Worm (Caenorhabditis elegans) whole organism, L2 larva: Measurements from ENCODE around the gene fbxa-82.

Experiments used
- ZK546.5 ChIP-seq: sonication (generic microtip); optimal IDR thresholded peaks from 2 replicates; lab custom pipeline; 2017; ENCODE audit warnings: missing biosample characterization, missing genetic modification characterization
- ama-1 ChIP-seq: fragments of 150-350 bp; optimal IDR thresholded peaks from 2 replicates; lab custom pipeline; 2018; ENCODE audit warnings: inconsistent platforms
- dmd-4 ChIP-seq: sonication (generic microtip); optimal IDR thresholded peaks from 2 replicates; lab custom pipeline; 2017; ENCODE audit warnings: missing biosample characterization, missing genetic modification characterization
- egl-27 ChIP-seq: sonication (generic microtip); optimal IDR thresholded peaks from 3 replicates; lab custom pipeline; 2017; ENCODE audit warnings: missing biosample characterization, missing genetic modification reagents, missing genetic modification characterization
- elt-3 ChIP-seq: sonication (generic microtip); optimal IDR thresholded peaks from 2 replicates; lab custom pipeline; 2017; ENCODE audit warnings: missing biosample characterization, missing genetic modification characterization
- fos-1 ChIP-seq: fragments of 150-350 bp; optimal IDR thresholded peaks from 2 replicates; lab custom pipeline; 2014; ENCODE audit warnings: missing biosample characterization, missing genetic modification characterization
- mab-5 ChIP-seq: fragments of 150-350 bp; optimal IDR thresholded peaks from 2 replicates; lab custom pipeline; 2014; ENCODE audit warnings: missing biosample characterization, missing genetic modification characterization
- mbf-1 ChIP-seq: sonication (generic microtip); optimal IDR thresholded peaks from 2 replicates; lab custom pipeline; 2017; ENCODE audit warnings: missing biosample characterization, missing genetic modification characterization
- nhr-25 ChIP-seq: fragments of 150-350 bp; sonication (generic microtip); optimal IDR thresholded peaks from 3 replicates; lab custom pipeline; 2014; ENCODE audit warnings: missing biosample characterization, missing genetic modification characterization
- snpc-4 ChIP-seq: fragments of 150-350 bp; optimal IDR thresholded peaks from 2 replicates; lab custom pipeline; 2014; ENCODE audit warnings: missing biosample characterization, missing genetic modification characterization

DNA sequence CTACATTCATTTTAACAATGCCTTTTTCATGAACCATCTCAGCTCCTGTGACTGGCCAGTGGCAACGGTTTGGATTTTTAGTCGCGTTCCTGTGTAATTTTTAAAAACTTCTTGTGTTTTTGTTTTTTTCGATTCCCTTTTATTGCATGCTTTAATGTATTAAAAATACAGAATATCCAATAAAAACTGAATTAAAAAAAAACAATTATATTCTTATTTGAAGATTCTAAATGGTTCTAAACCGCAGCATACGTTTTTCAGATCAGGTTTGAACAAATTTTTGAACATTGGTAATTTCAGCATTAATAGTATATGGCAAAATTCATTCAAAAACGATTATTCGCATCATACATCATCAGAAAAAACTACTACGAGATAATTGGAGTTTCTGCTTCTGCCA lies 16.0 kb upstream of the fbxa-82 start, which contains the start of gene dnj-3:
- TF ChIP-seq snpc-4 (tag; lab: Kevin White, UChicago) (no peak), ama-1 (lab: Kevin White, UChicago) (no peak), fos-1 (no peak), dmd-4 (no peak), nhr-25 (no peak), mbf-1 (tag; lab: Kevin White, UChicago) (no peak), mab-5 (tag; lab: Kevin White, UChicago) (no peak), ZK546.5 (no peak), elt-3 (tag; lab: Kevin White, UChicago) (no peak), egl-27 (tag; lab: Kevin White, UChicago) (no peak)
